Worm (Caenorhabditis elegans) whole organism, midembryonic: ENCODE data around the gene lido-10.

Experiments
- flt-1 ChIP-seq: fragments of 200-800 bp; sonication (Bioruptor generic); IDR thresholded peaks from 2 replicates; pipeline ENCODE4 v1.3.6; 2022; ENCODE audit warnings: missing genetic modification characterization, missing compliant biosample characterization
- med-1 ChIP-seq: sonication (generic microtip); optimal IDR thresholded peaks from 2 replicates; lab custom pipeline; 2017; ENCODE audit warnings: missing genetic modification characterization, mild to moderate bottlenecking, missing compliant biosample characterization, antibody characterized with exemption, missing genetic modification reagents; ENCODE audit not compliant: insufficient read depth

- TF ChIP-seq med-1 (no peak), flt-1 (GFP tag; lab: Robert Waterston, UW) (no peak)
Measured at ce11 chrII:2985935-2986498, 16.3 kb upstream of the lido-10 start.
